Worm (Caenorhabditis elegans): ENCODE results near the gene sfa-1.

Gene sfa-1

ce11 chrIV:17110882-17111281, at the start of gene sfa-1:
sfa-1 (minus strand) TSS chrIV:17110982.
- TF ChIP-seq ztf-23 (GFP tag; IDR thresholded peaks at IDR 0.05) (no peak), ztf-29 (GFP tag; IDR thresholded peaks at IDR 0.05) (no peak), flt-1 (GFP tag; IDR thresholded peaks at IDR 0.05) (no peak), med-1 (GFP tag; optimal IDR thresholded peaks at IDR 0.05; ENCODE audit: insufficient read depth) (no peak), cog-1 (tag; optimal IDR thresholded peaks at IDR 0.05) (no peak), tab-1 (GFP tag; IDR thresholded peaks at IDR 0.05) (no peak), ref-1 (GFP tag; conservative IDR thresholded peaks at IDR 0.05) (no peak), T22C8.4 (GFP tag; IDR thresholded peaks at IDR 0.05) (no peak), klf-2 (GFP tag; conservative IDR thresholded peaks at IDR 0.05) (no peak)

DNA sequence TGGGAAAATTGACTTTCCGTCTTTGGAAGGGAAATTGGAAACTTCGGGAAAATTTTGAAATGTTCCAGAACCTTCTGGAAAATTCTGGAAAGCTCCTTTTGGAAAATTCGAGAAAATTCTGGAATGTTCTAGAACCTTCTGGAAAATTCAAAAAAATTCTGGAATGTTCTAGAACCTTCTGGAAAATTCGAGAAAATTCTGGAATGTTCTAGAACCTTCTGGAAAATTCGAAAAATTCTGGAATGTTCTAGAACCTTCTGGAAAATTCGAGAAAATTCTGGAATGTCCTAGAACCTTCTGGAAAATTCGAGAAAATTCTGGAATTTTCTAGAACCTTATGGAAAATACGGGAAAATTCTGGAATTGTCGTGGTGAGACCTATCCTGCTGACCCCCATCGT, 44.8 kb upstream of the sfa-1 start:
- peak; percentile 83; the same call in 1 of the 2 replicates for TF ChIP-seq flt-1 (GFP tag; IDR thresholded peaks at IDR 0.05)

ce11 chrIV:17153002-17153401, 42.2 kb upstream of the sfa-1 start:
- TF ChIP-seq ztf-29 (GFP tag; IDR thresholded peaks at IDR 0.05) (no peak), klf-2 (GFP tag; conservative IDR thresholded peaks at IDR 0.05) (no peak), T22C8.4 (GFP tag; IDR thresholded peaks at IDR 0.05) (no peak), flt-1 (GFP tag; IDR thresholded peaks at IDR 0.05) (no peak)

- TF ChIP-seq flt-1 (GFP tag; IDR thresholded peaks at IDR 0.05) = no peak
- TF ChIP-seq T22C8.4 (GFP tag; IDR thresholded peaks at IDR 0.05) = no peak
- TF ChIP-seq med-1 (GFP tag; optimal IDR thresholded peaks at IDR 0.05; ENCODE audit: insufficient read depth) = no peak
- TF ChIP-seq cog-1 (tag; optimal IDR thresholded peaks at IDR 0.05) = no peak
- no peak for TF ChIP-seq ztf-23 (GFP tag; IDR thresholded peaks at IDR 0.05)
- no peak for TF ChIP-seq ztf-29 (GFP tag; IDR thresholded peaks at IDR 0.05)
- no peak for TF ChIP-seq ref-1 (GFP tag; conservative IDR thresholded peaks at IDR 0.05)
- no peak for TF ChIP-seq klf-2 (GFP tag; conservative IDR thresholded peaks at IDR 0.05)
- no peak for TF ChIP-seq tab-1 (GFP tag; IDR thresholded peaks at IDR 0.05)
Observed at ce11 chrIV:17150871-17151270, 40.1 kb upstream of the sfa-1 start, which contains the start of gene Y116A8C.40. Y116A8C.40 (minus strand) TSS chrIV:17150971.

DNA sequence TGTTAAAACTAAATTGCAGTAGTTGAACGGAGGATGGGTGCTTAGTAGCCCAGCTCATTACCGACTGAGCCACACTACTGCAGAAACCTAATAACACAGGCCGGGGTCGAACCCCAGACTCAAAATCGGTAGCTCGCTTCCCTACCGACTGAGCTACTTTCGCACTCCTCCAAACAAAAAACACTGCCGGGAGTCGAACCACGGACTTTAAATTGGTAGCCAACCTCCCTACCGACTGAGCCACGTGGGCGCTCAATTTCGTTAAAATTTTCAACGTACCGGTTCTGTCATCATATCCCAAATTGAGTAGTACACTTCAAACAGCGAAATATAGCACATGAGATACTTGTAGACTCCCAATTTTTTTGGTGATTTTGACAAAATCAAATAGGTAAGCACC, 39.6 kb upstream of the sfa-1 start:
- TF ChIP-seq ztf-23 (GFP tag; IDR thresholded peaks at IDR 0.05) (no peak), tab-1 (GFP tag; IDR thresholded peaks at IDR 0.05) (no peak), T22C8.4 (GFP tag; IDR thresholded peaks at IDR 0.05) (no peak), flt-1 (GFP tag; IDR thresholded peaks at IDR 0.05) (no peak), klf-2 (GFP tag; conservative IDR thresholded peaks at IDR 0.05) (no peak), med-1 (GFP tag; optimal IDR thresholded peaks at IDR 0.05; ENCODE audit: insufficient read depth) (no peak), ztf-29 (GFP tag; IDR thresholded peaks at IDR 0.05) (no peak), ref-1 (GFP tag; conservative IDR thresholded peaks at IDR 0.05) (no peak), cog-1 (tag; optimal IDR thresholded peaks at IDR 0.05) (no peak)

DNA sequence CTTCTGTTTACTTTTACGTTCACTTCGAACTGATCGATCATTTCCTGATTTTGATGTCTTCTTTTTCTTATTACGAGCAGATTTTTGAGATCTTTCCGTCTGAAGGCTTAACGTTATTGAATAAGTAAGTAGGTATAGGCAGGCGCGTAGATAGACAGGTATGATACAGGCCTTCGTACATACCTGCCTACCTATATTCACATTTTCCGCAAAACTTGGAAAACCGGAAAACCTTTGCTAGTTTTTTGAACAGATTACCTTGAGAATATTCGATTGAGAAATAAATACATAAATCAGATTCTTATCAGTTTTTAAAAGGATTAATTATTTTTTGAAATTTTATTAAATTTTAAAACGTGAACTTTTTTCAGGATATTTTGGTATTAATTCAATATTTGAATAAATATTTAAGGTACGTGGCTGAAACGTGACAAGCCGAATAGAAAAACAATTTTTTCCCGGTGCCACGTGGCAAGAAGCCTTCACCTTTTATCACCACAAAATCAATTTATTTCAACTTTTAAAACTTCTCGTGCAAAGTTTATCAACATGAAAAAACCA, 20.3 kb upstream of the sfa-1 start, which contains the start of the genes Y116A8C.37 and Y116A8C.38:
Y116A8C.37 (minus strand) TSS at position 101 of the 561 bp plus-strand sequence.
Y116A8C.38 (plus strand) TSS at position 511 of the 561 bp plus-strand sequence.
- TF ChIP-seq ztf-23 (GFP tag; IDR thresholded peaks at IDR 0.05) (no peak), flt-1 (GFP tag; IDR thresholded peaks at IDR 0.05) (no peak), cog-1 (tag; optimal IDR thresholded peaks at IDR 0.05) (no peak), ztf-29 (GFP tag; IDR thresholded peaks at IDR 0.05) (no peak), klf-2 (GFP tag; conservative IDR thresholded peaks at IDR 0.05) (no peak), tab-1 (GFP tag; IDR thresholded peaks at IDR 0.05) (no peak), med-1 (GFP tag; optimal IDR thresholded peaks at IDR 0.05; ENCODE audit: insufficient read depth) (no peak), ref-1 (GFP tag; conservative IDR thresholded peaks at IDR 0.05) (no peak), T22C8.4 (GFP tag; IDR thresholded peaks at IDR 0.05) (no peak)

ce11 chrIV:17126512-17126911, 15.7 kb upstream of the sfa-1 start:
- TF ChIP-seq ref-1 (GFP tag; conservative IDR thresholded peaks at IDR 0.05) (no peak), med-1 (GFP tag; optimal IDR thresholded peaks at IDR 0.05; ENCODE audit: insufficient read depth) (no peak), cog-1 (tag; optimal IDR thresholded peaks at IDR 0.05) (no peak)

ce11 chrIV:17125967-17126366, 15.2 kb upstream of the sfa-1 start:
- TF ChIP-seq flt-1 (GFP tag; IDR thresholded peaks at IDR 0.05) (no peak), med-1 (GFP tag; optimal IDR thresholded peaks at IDR 0.05; ENCODE audit: insufficient read depth) (no peak), ztf-23 (GFP tag; IDR thresholded peaks at IDR 0.05) (no peak), ref-1 (GFP tag; conservative IDR thresholded peaks at IDR 0.05) (no peak), T22C8.4 (GFP tag; IDR thresholded peaks at IDR 0.05) (no peak), klf-2 (GFP tag; conservative IDR thresholded peaks at IDR 0.05) (no peak), cog-1 (tag; optimal IDR thresholded peaks at IDR 0.05) (no peak), tab-1 (GFP tag; IDR thresholded peaks at IDR 0.05) (no peak), ztf-29 (GFP tag; IDR thresholded peaks at IDR 0.05) (no peak)

ce11 chrIV:17121058-17121773, 10.4 kb upstream of the sfa-1 start:
- TF ChIP-seq cog-1 (tag; optimal IDR thresholded peaks at IDR 0.05) = no peak
- TF ChIP-seq tab-1 (GFP tag; IDR thresholded peaks at IDR 0.05) = no peak
- TF ChIP-seq ztf-29 (GFP tag; IDR thresholded peaks at IDR 0.05) = no peak
- no peak for TF ChIP-seq med-1 (GFP tag; optimal IDR thresholded peaks at IDR 0.05; ENCODE audit: insufficient read depth)

ce11 chrIV:17118987-17119732, 8.4 kb upstream of the sfa-1 start, which contains the start of gene itsn-1:
itsn-1 (plus strand) TSS chrIV:17119682.
- no peak for TF ChIP-seq med-1 (GFP tag; optimal IDR thresholded peaks at IDR 0.05; ENCODE audit: insufficient read depth)
- peak; percentile 47; the same call in 1 of the 2 replicates for TF ChIP-seq T22C8.4 (GFP tag; IDR thresholded peaks at IDR 0.05)
- no peak for TF ChIP-seq klf-2 (GFP tag; conservative IDR thresholded peaks at IDR 0.05)
- TF ChIP-seq ztf-29 (GFP tag; IDR thresholded peaks at IDR 0.05) = no peak
- no peak for TF ChIP-seq ztf-23 (GFP tag; IDR thresholded peaks at IDR 0.05)
